Worm (Caenorhabditis elegans) whole organism, L4 larva: Measurements from ENCODE around the gene R08F11.4.

ENCODE experiments used
- F10B5.3 ChIP-seq: sonication (generic microtip); optimal IDR thresholded peaks from 2 replicates; lab custom pipeline; 2016; ENCODE audit warnings: mild to moderate bottlenecking, missing genetic modification characterization, missing compliant biosample characterization
- F37D6.2 ChIP-seq: sonication (generic microtip); optimal IDR thresholded peaks from 2 replicates; lab custom pipeline; 2016; ENCODE audit warnings: mild to moderate bottlenecking, missing genetic modification characterization, missing compliant biosample characterization
- Y105C5A.15 ChIP-seq: fragments of 200-800 bp; sonication (Bioruptor generic); IDR thresholded peaks from 2 replicates; pipeline ENCODE4 v1.3.6; 2022; ENCODE audit warnings: missing genetic modification characterization, missing compliant biosample characterization
- ceh-20 ChIP-seq: fragments of 200-800 bp; sonication (Bioruptor generic); IDR thresholded peaks from 2 replicates; pipeline ENCODE4 v1.3.6; 2022; ENCODE audit warnings: missing genetic modification reagents, missing genetic modification characterization, missing compliant biosample characterization
- cey-2 ChIP-seq: sonication (generic microtip); optimal IDR thresholded peaks from 3 replicates; lab custom pipeline; 2017; ENCODE audit warnings: missing genetic modification characterization, mild to moderate bottlenecking, missing compliant biosample characterization, antibody characterized with exemption, borderline replicate concordance; ENCODE audit not compliant: insufficient read depth
- ctbp-1 ChIP-seq: fragments of 200-800 bp; sonication (Bioruptor generic); IDR thresholded peaks from 2 replicates; pipeline ENCODE4 v1.3.6; 2022; ENCODE audit warnings: missing genetic modification reagents, missing genetic modification characterization, missing compliant biosample characterization
- daf-16 ChIP-seq, 3 experiments: sonication (generic microtip); optimal IDR thresholded peaks; 2 replicates each; lab custom pipeline; 2016 to 2017; ENCODE audit warnings: missing genetic modification characterization in 3 of 3, missing genetic modification reagents in 3 of 3, mild to moderate bottlenecking in 2 of 3, missing compliant biosample characterization in 2 of 3, missing biosample characterization in 1 of 3, moderate library complexity in 1 of 3
- daf-8 ChIP-seq: fragments of 200-800 bp; sonication (Bioruptor generic); IDR thresholded peaks from 2 replicates; pipeline ENCODE4 v1.3.6; 2022; ENCODE audit warnings: missing genetic modification characterization, missing compliant biosample characterization
- dmd-6 ChIP-seq: fragments of 200-800 bp; sonication (Bioruptor generic); IDR thresholded peaks from 2 replicates; pipeline ENCODE4 v1.3.6; 2022; ENCODE audit warnings: missing genetic modification reagents, missing genetic modification characterization, missing compliant biosample characterization
- dpl-1 ChIP-seq: fragments of 150-350 bp; optimal IDR thresholded peaks from 2 replicates; lab custom pipeline; 2014; ENCODE audit warnings: missing biosample characterization, missing genetic modification reagents, missing genetic modification characterization
- fkh-10 ChIP-seq: fragments of 150-350 bp; optimal IDR thresholded peaks from 2 replicates; lab custom pipeline; 2014; ENCODE audit warnings: missing biosample characterization, missing genetic modification reagents, missing genetic modification characterization
- hif-1 ChIP-seq, 2 experiments: sonication (generic microtip); optimal IDR thresholded peaks; 2 replicates each; lab custom pipeline; 2016 to 2017; ENCODE audit warnings: missing compliant biosample characterization in 2 of 2, missing genetic modification characterization in 2 of 2, missing genetic modification reagents in 2 of 2, missing genotype in 2 of 2, mild to moderate bottlenecking in 1 of 2
- hlh-11 ChIP-seq: fragments of 200-800 bp; sonication (Bioruptor generic); optimal IDR thresholded peaks from 2 replicates; lab custom pipeline; 2018; ENCODE audit warnings: mild to moderate bottlenecking, missing genetic modification characterization, missing compliant biosample characterization
- jun-1 ChIP-seq: fragments of 150-350 bp; optimal IDR thresholded peaks from 2 replicates; lab custom pipeline; 2014; ENCODE audit warnings: missing biosample characterization, missing genetic modification reagents, missing genetic modification characterization
- lin-13 ChIP-seq: fragments of 150-350 bp; optimal IDR thresholded peaks from 2 replicates; lab custom pipeline; 2014; ENCODE audit warnings: missing biosample characterization, missing genetic modification reagents, missing genetic modification characterization
- lin-15B ChIP-seq: fragments of 150-350 bp; sonication (generic microtip); optimal IDR thresholded peaks from 3 replicates; lab custom pipeline; 2014; ENCODE audit warnings: missing biosample characterization, missing genetic modification characterization
- lin-38 ChIP-seq: fragments of 200-800 bp; sonication (Bioruptor generic); IDR thresholded peaks from 2 replicates; pipeline ENCODE4 v1.3.6; 2022; ENCODE audit warnings: missing genetic modification reagents, missing genetic modification characterization, missing compliant biosample characterization
- lin-39 ChIP-seq: fragments of 150-350 bp; optimal IDR thresholded peaks from 2 replicates; lab custom pipeline; 2014; ENCODE audit warnings: missing biosample characterization, missing genetic modification reagents, missing genetic modification characterization
- lir-3 ChIP-seq: sonication (generic microtip); optimal IDR thresholded peaks from 2 replicates; lab custom pipeline; 2016; ENCODE audit warnings: mild to moderate bottlenecking, missing genetic modification characterization, missing compliant biosample characterization
- lsy-2 ChIP-seq, 2 experiments: fragments of 150-350 bp in 1 of 2; sonication (generic microtip) in 1 of 2; optimal IDR thresholded peaks; 2 replicates each; lab custom pipeline; 2014 to 2017; ENCODE audit warnings: missing biosample characterization in 2 of 2, missing genetic modification characterization in 2 of 2
- madf-5 ChIP-seq, 2 experiments: fragments of 200-800 bp; sonication (Bioruptor generic); IDR thresholded peaks; 2 replicates each; pipeline ENCODE4 v1.3.6; 2022; ENCODE audit warnings: missing compliant biosample characterization in 2 of 2, missing genetic modification characterization in 2 of 2
- mdl-1 ChIP-seq, 2 experiments: fragments of 150-350 bp in 1 of 2; sonication (generic microtip) in 1 of 2; optimal IDR thresholded peaks; 2 replicates each; lab custom pipeline; 2014 to 2017; ENCODE audit warnings: missing biosample characterization in 2 of 2, missing genetic modification characterization in 2 of 2
- mep-1 ChIP-seq: fragments of 150-350 bp; sonication (generic microtip); optimal IDR thresholded peaks from 3 replicates; lab custom pipeline; 2014; ENCODE audit warnings: missing biosample characterization, missing genetic modification characterization
- mes-2 ChIP-seq: sonication (generic microtip); optimal IDR thresholded peaks from 2 replicates; lab custom pipeline; 2016; ENCODE audit warnings: missing genotype, mild to moderate bottlenecking, missing genetic modification characterization, missing compliant biosample characterization; ENCODE audit not compliant: poor library complexity, severe bottlenecking
- mxl-3 ChIP-seq: fragments of 200-800 bp; sonication (Bioruptor generic); optimal IDR thresholded peaks from 2 replicates; lab custom pipeline; 2018; ENCODE audit warnings: mild to moderate bottlenecking, missing genetic modification characterization, missing compliant biosample characterization
- nhr-10 ChIP-seq: fragments of 150-350 bp; optimal IDR thresholded peaks from 2 replicates; lab custom pipeline; 2014; ENCODE audit warnings: missing biosample characterization, missing genetic modification characterization
- nhr-102 ChIP-seq: sonication (generic microtip); optimal IDR thresholded peaks from 2 replicates; lab custom pipeline; 2016; ENCODE audit warnings: mild to moderate bottlenecking, missing genetic modification characterization, moderate library complexity, missing compliant biosample characterization
- nhr-11 ChIP-seq: fragments of 150-350 bp; optimal IDR thresholded peaks from 2 replicates; lab custom pipeline; 2014; ENCODE audit warnings: missing biosample characterization, missing genetic modification characterization
- nhr-237 ChIP-seq: sonication (generic microtip); optimal IDR thresholded peaks from 2 replicates; lab custom pipeline; 2017; ENCODE audit warnings: missing biosample characterization, missing genetic modification characterization
- nhr-28 ChIP-seq: fragments of 150-350 bp; optimal IDR thresholded peaks from 2 replicates; lab custom pipeline; 2014; ENCODE audit warnings: missing biosample characterization, missing genetic modification characterization
- nhr-6 ChIP-seq: fragments of 150-350 bp; optimal IDR thresholded peaks from 2 replicates; lab custom pipeline; 2014; ENCODE audit warnings: missing biosample characterization, missing genetic modification characterization
- nhr-77 ChIP-seq: fragments of 150-350 bp; optimal IDR thresholded peaks from 2 replicates; lab custom pipeline; 2014; ENCODE audit warnings: missing biosample characterization, missing genetic modification characterization
- pha-4 ChIP-seq, 2 experiments: fragments of 150-350 bp in 1 of 2; fragments of 200-800 bp in 1 of 2; sonication (Bioruptor generic) in 1 of 2; IDR thresholded peaks in 1 of 2; optimal IDR thresholded peaks in 1 of 2; 2 replicates each; pipeline versions ENCODE4 v1.3.6 to Lab custom; 2014 to 2022; ENCODE audit warnings: missing genetic modification characterization in 2 of 2, missing genetic modification reagents in 2 of 2, missing biosample characterization in 1 of 2, missing compliant biosample characterization in 1 of 2
- pqm-1 ChIP-seq: sonication (generic microtip); optimal IDR thresholded peaks from 2 replicates; lab custom pipeline; 2017; ENCODE audit warnings: missing biosample characterization, missing genetic modification characterization
- saeg-2 ChIP-seq: fragments of 200-800 bp; sonication (Bioruptor generic); IDR thresholded peaks from 2 replicates; pipeline ENCODE4 v1.3.6; 2022; ENCODE audit warnings: missing genetic modification reagents, missing genetic modification characterization, missing compliant biosample characterization
- spr-3 ChIP-seq: fragments of 200-800 bp; sonication (Bioruptor generic); optimal IDR thresholded peaks from 2 replicates; lab custom pipeline; 2018; ENCODE audit warnings: mild to moderate bottlenecking, missing genetic modification characterization, missing compliant biosample characterization
- unc-130 ChIP-seq: sonication (generic microtip); optimal IDR thresholded peaks from 2 replicates; lab custom pipeline; 2016; ENCODE audit warnings: missing genetic modification reagents, missing genetic modification characterization, missing compliant biosample characterization
- unc-39 ChIP-seq: sonication (generic microtip); optimal IDR thresholded peaks from 2 replicates; lab custom pipeline; 2017; ENCODE audit warnings: missing biosample characterization, missing genetic modification characterization
- unc-62 ChIP-seq, 3 experiments: fragments of 150-350 bp in 1 of 3; sonication (generic microtip); optimal IDR thresholded peaks in 2 of 3; peaks in 1 of 3; 1 replicate in 1 of 3; 2 replicates in 2 of 3; lab custom pipeline; 2014 to 2017; ENCODE audit warnings: missing biosample characterization in 3 of 3, missing genetic modification characterization in 3 of 3, missing genetic modification reagents in 3 of 3, missing genotype in 1 of 3
- vab-7 ChIP-seq: fragments of 200-800 bp; sonication (Bioruptor generic); IDR thresholded peaks from 2 replicates; pipeline ENCODE4 v1.3.6; 2022; ENCODE audit warnings: missing genetic modification reagents, missing genetic modification characterization, missing compliant biosample characterization
- zag-1 ChIP-seq: fragments of 150-350 bp; optimal IDR thresholded peaks from 2 replicates; lab custom pipeline; 2014; ENCODE audit warnings: missing biosample characterization, missing genetic modification characterization

The R08F11.4 gene

DNA sequence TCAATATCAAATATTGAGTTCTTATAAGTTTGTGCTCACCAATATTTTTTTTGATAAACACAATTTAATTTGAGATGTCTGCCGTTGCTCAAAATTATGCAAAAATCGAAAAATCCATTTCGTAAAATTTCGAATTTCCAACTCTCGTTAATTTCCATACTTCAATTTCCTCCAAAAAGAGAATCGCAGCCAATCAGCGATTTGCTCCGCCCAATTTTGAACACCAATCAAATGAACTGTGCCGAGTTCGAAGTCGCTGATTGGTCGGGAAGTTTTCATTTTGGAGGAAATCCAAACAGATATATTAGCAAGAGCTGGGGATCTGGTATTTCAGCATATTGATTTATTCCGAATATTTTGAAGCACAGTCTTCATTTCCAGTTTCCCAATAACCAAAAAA lies 2.5 kb upstream of the R08F11.4 start:
- TF ChIP-seq fkh-10 (GFP tag; lab: Kevin White, UChicago) = no peak
- TF ChIP-seq F10B5.3 (tag; lab: Kevin White, UChicago) = no peak
- TF ChIP-seq zag-1 (tag; lab: Kevin White, UChicago) = no peak
- no peak for TF ChIP-seq mes-2 (tag; lab: Kevin White, UChicago)
- no peak for TF ChIP-seq F37D6.2
- no peak for TF ChIP-seq lin-39 (tag; lab: Kevin White, UChicago)
- TF ChIP-seq mdl-1 (tag; optimal IDR thresholded peaks at IDR 0.05; lab: Kevin White, UChicago) = no peak
- no peak for TF ChIP-seq daf-8 (GFP tag; lab: Robert Waterston, UW)
- no peak for TF ChIP-seq madf-5 (GFP tag; IDR thresholded peaks at IDR 0.05; lab: Robert Waterston, UW)
- no peak for TF ChIP-seq lin-38 (GFP tag; lab: Robert Waterston, UW)
- no peak for TF ChIP-seq saeg-2
- no peak for TF ChIP-seq Y105C5A.15 (GFP tag; lab: Robert Waterston, UW)
- no peak for TF ChIP-seq mep-1 (tag; lab: Kevin White, UChicago)
- no peak for TF ChIP-seq nhr-10 (tag; lab: Kevin White, UChicago)
- no peak for TF ChIP-seq spr-3 (GFP tag; lab: Kevin White, UChicago)
- no peak for TF ChIP-seq nhr-237
- TF ChIP-seq unc-62 (GFP tag; optimal IDR thresholded peaks at IDR 0.05 in 1 of 2; lab: Kevin White, UChicago) = no peak
- TF ChIP-seq unc-62 (tag; optimal IDR thresholded peaks at IDR 0.05; lab: Kevin White, UChicago) = no peak
- TF ChIP-seq lsy-2 (tag; optimal IDR thresholded peaks at IDR 0.05; lab: Kevin White, UChicago) = no peak
- TF ChIP-seq lin-15B (tag; lab: Kevin White, UChicago) = no peak

DNA sequence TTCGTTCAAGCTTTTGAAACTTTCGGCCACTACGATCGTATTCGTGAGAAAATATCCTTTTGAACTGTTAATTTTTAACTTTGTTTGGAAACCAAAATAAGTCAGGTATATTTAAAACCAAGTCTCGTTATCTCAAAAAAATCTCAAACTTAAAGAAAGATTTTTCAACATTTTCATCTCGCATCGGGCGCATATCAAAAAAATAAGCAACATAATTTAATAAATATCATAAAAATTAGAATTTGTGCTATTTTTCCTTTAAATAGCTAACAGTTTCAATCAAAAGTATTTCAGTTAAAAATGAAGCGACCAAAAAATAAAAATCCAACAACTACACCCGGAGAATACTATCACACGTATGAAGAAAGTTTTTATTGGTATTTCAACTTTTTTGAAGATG lies 634 bp upstream of the R08F11.4 start, which contains the start of gene srw-7:
TSS of gene srw-7 (plus strand) at position 301 of the 400 bp plus-strand sequence.
- no peak for TF ChIP-seq nhr-10 (tag; lab: Kevin White, UChicago)
- TF ChIP-seq ceh-20 (GFP tag; lab: Robert Waterston, UW) = no peak
- TF ChIP-seq nhr-77 (tag; lab: Kevin White, UChicago) = no peak
- no peak for TF ChIP-seq ctbp-1

DNA sequence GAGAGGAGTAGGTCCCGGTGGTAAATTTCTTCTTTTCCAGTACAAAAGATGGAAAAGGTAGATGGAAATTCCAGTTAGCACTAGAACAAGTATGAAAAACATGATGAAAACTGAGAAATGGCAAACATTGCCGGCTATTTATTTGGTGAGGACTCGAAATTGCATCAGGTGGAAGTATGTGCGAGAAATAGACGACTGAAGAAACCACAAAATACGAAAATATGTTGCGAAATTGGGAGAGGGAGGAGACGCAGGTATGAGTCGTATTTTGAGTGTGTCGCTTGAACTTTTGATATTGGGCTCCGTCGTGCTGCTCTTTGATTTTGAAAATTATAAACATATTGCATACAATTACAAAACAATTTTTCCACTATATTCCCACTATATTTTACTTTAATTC lies 2.0 kb downstream of the R08F11.4 start, which contains the start of gene cyp-33C8:
TSS of gene cyp-33C8 (minus strand) at position 200 of the 400 bp plus-strand sequence.
- TF ChIP-seq nhr-11 (tag; lab: Kevin White, UChicago) (peak; percentile 63), mes-2 (tag; lab: Kevin White, UChicago) (peak; percentile 23), dpl-1 (GFP tag; lab: Kevin White, UChicago) (peak; percentile 16), jun-1 (tag; lab: Kevin White, UChicago) (no peak), cey-2 (tag; lab: Kevin White, UChicago) (no peak), hif-1 (tag; optimal IDR thresholded peaks at IDR 0.05; lab: Kevin White, UChicago) (peak in 1 of 2 experiments; percentile 46), nhr-6 (tag; lab: Kevin White, UChicago) (no peak), vab-7 (GFP tag; lab: Robert Waterston, UW) (no peak), nhr-102 (tag; lab: Kevin White, UChicago) (peak; percentile 31), mxl-3 (GFP tag; lab: Kevin White, UChicago) (no peak), dmd-6 (GFP tag; lab: Robert Waterston, UW) (peak; percentile 49), ctbp-1 (no peak), unc-39 (tag; lab: Kevin White, UChicago) (no peak), pqm-1 (tag; lab: Kevin White, UChicago) (peak; percentile 8), unc-130 (GFP tag; lab: Kevin White, UChicago) (no peak), lir-3 (no peak), hlh-11 (tag; lab: Kevin White, UChicago) (peak; percentile 31), pha-4 (GFP tag; IDR thresholded peaks at IDR 0.05; lab: Robert Waterston, UW) (no peak), pha-4 (tag; optimal IDR thresholded peaks at IDR 0.05; lab: Kevin White, UChicago) (peak; percentile 6), lin-13 (GFP tag; lab: Kevin White, UChicago) (no peak), daf-16 (GFP tag; optimal IDR thresholded peaks at IDR 0.05; lab: Kevin White, UChicago) (no peak), daf-16 (tag; optimal IDR thresholded peaks at IDR 0.05; lab: Kevin White, UChicago) (peak; percentile 70), nhr-28 (peak; percentile 95)
